Worm (Caenorhabditis elegans) whole organism, L4 larva: ENCODE data around the gene hlh-4.

Experiments
- dpl-1 ChIP-seq: fragments of 150-350 bp; optimal IDR thresholded peaks from 2 replicates; lab custom pipeline; 2014; ENCODE audit warnings: missing biosample characterization, missing genetic modification reagents, missing genetic modification characterization
- egl-43 ChIP-seq: fragments of 200-800 bp; sonication (Bioruptor generic); IDR thresholded peaks from 2 replicates; pipeline ENCODE4 v1.3.6; 2022; ENCODE audit warnings: missing genetic modification reagents, missing genetic modification characterization, missing compliant biosample characterization
- jun-1 ChIP-seq: fragments of 150-350 bp; optimal IDR thresholded peaks from 2 replicates; lab custom pipeline; 2014; ENCODE audit warnings: missing biosample characterization, missing genetic modification reagents, missing genetic modification characterization
- lin-39 ChIP-seq: fragments of 150-350 bp; optimal IDR thresholded peaks from 2 replicates; lab custom pipeline; 2014; ENCODE audit warnings: missing biosample characterization, missing genetic modification reagents, missing genetic modification characterization
- nhr-10 ChIP-seq: fragments of 150-350 bp; optimal IDR thresholded peaks from 2 replicates; lab custom pipeline; 2014; ENCODE audit warnings: missing biosample characterization, missing genetic modification characterization
- pqm-1 ChIP-seq: sonication (generic microtip); optimal IDR thresholded peaks from 2 replicates; lab custom pipeline; 2017; ENCODE audit warnings: missing biosample characterization, missing genetic modification characterization
- unc-62 ChIP-seq, 3 experiments: fragments of 150-350 bp in 1 of 3; sonication (generic microtip); optimal IDR thresholded peaks in 2 of 3; peaks in 1 of 3; 1 replicate in 1 of 3; 2 replicates in 2 of 3; lab custom pipeline; 2014 to 2017; ENCODE audit warnings: missing biosample characterization in 3 of 3, missing genetic modification characterization in 3 of 3, missing genetic modification reagents in 3 of 3, missing genotype in 1 of 3
- zag-1 ChIP-seq: fragments of 150-350 bp; optimal IDR thresholded peaks from 2 replicates; lab custom pipeline; 2014; ENCODE audit warnings: missing biosample characterization, missing genetic modification characterization

ce11 chrIII:9758848-9759247 lies 20.0 kb upstream of the hlh-4 start, which contains the start of gene rmd-1:
- TF ChIP-seq jun-1 (tag; lab: Kevin White, UChicago) (no peak), egl-43 (GFP tag; lab: Robert Waterston, UW) (no peak), unc-62 (GFP tag; optimal IDR thresholded peaks at IDR 0.05 in 1 of 2; lab: Kevin White, UChicago) (no peak), unc-62 (tag; optimal IDR thresholded peaks at IDR 0.05; lab: Kevin White, UChicago) (no peak), lin-39 (no peak), nhr-10 (tag; lab: Kevin White, UChicago) (no peak), dpl-1 (GFP tag; lab: Kevin White, UChicago) (no peak), zag-1 (tag; lab: Kevin White, UChicago) (no peak), pqm-1 (tag; lab: Kevin White, UChicago) (no peak)
